Fruit fly (Drosophila melanogaster) whole organism, embryonic: ENCODE data around the gene MFS18.

ENCODE experiments used
- B-H2 ChIP-seq: fragments of 200-800 bp; sonication (Bioruptor generic); optimal IDR thresholded peaks from 2 replicates; lab custom pipeline; 2018; ENCODE audit warnings: missing biosample characterization, mild to moderate bottlenecking, missing genetic modification characterization
- BEAF-32 ChIP-seq: fragments of 200-800 bp; sonication (Bioruptor generic); optimal IDR thresholded peaks from 3 replicates; lab custom pipeline; 2017; ENCODE audit warnings: missing biosample characterization, missing genetic modification characterization, mild to moderate bottlenecking, moderate library complexity, missing genetic modification reagents
- CG12236 ChIP-seq: fragments of 200-800 bp; sonication (Bioruptor generic); optimal IDR thresholded peaks from 2 replicates; lab custom pipeline; 2016; ENCODE audit warnings: missing biosample characterization, missing genetic modification characterization
- CG12942 ChIP-seq: fragments of 200-800 bp; sonication (Bioruptor generic); optimal IDR thresholded peaks from 3 replicates; lab custom pipeline; 2016; ENCODE audit warnings: missing biosample characterization, missing genetic modification characterization
- CG13424 ChIP-seq: fragments of 200-800 bp; sonication (Bioruptor generic); optimal IDR thresholded peaks from 2 replicates; lab custom pipeline; 2019; ENCODE audit warnings: missing biosample characterization, mild to moderate bottlenecking, missing genetic modification characterization, moderate library complexity
- CG14050 ChIP-seq: fragments of 200-800 bp; sonication (Bioruptor generic); IDR thresholded peaks from 3 replicates; pipeline ENCODE4 v1.3.6; 2022; ENCODE audit warnings: missing biosample characterization, missing genetic modification characterization
- CG16815 ChIP-seq: fragments of 200-800 bp; sonication (Bioruptor generic); optimal IDR thresholded peaks from 3 replicates; lab custom pipeline; 2017; ENCODE audit warnings: missing biosample characterization, mild to moderate bottlenecking, missing genetic modification characterization
- CG17912 ChIP-seq: fragments of 200-800 bp; sonication (Bioruptor generic); optimal IDR thresholded peaks from 2 replicates; lab custom pipeline; 2018; ENCODE audit warnings: missing biosample characterization, mild to moderate bottlenecking, missing genetic modification characterization
- CG18011 ChIP-seq: fragments of 200-800 bp; sonication (Bioruptor generic); optimal IDR thresholded peaks from 2 replicates; lab custom pipeline; 2017; ENCODE audit warnings: missing biosample characterization, missing genetic modification characterization, mild to moderate bottlenecking, moderate library complexity, missing genotype
- CG18476 ChIP-seq: fragments of 200-800 bp; sonication (Bioruptor generic); optimal IDR thresholded peaks from 2 replicates; lab custom pipeline; 2016; ENCODE audit warnings: missing biosample characterization, mild to moderate bottlenecking, missing genetic modification characterization
- CG18764 ChIP-seq: fragments of 200-800 bp; sonication (Bioruptor generic); optimal IDR thresholded peaks from 3 replicates; lab custom pipeline; 2016; ENCODE audit warnings: missing biosample characterization, missing genetic modification characterization
- CG30431 ChIP-seq: fragments of 200-800 bp; sonication (Bioruptor generic); optimal IDR thresholded peaks from 2 replicates; lab custom pipeline; 2017; ENCODE audit warnings: missing biosample characterization, missing genetic modification characterization
- CG3163 ChIP-seq: fragments of 200-800 bp; sonication (Bioruptor generic); optimal IDR thresholded peaks from 3 replicates; lab custom pipeline; 2016; ENCODE audit warnings: missing biosample characterization, missing genetic modification characterization
- CG3281 ChIP-seq: fragments of 200-800 bp; sonication (Bioruptor generic); optimal IDR thresholded peaks from 3 replicates; lab custom pipeline; 2017; ENCODE audit warnings: missing biosample characterization, mild to moderate bottlenecking, missing genetic modification characterization
- CG3838 ChIP-seq: fragments of 200-800 bp; sonication (Bioruptor generic); optimal IDR thresholded peaks from 3 replicates; lab custom pipeline; 2016; ENCODE audit warnings: missing biosample characterization, missing genetic modification characterization
- CG5180 ChIP-seq: fragments of 200-800 bp; sonication (Bioruptor generic); optimal IDR thresholded peaks from 3 replicates; lab custom pipeline; 2017; ENCODE audit warnings: missing biosample characterization, missing genetic modification characterization, mild to moderate bottlenecking, moderate library complexity, missing genetic modification reagents
- CG6689 ChIP-seq: fragments of 200-800 bp; sonication (Bioruptor generic); IDR thresholded peaks from 2 replicates; pipeline ENCODE4 v1.3.6; 2022; ENCODE audit warnings: missing biosample characterization, missing genetic modification characterization
- CG8290 ChIP-seq, 3 experiments: fragments of 200-800 bp; sonication (Bioruptor generic); optimal IDR thresholded peaks; 2 replicates each; lab custom pipeline; 2016 to 2019; ENCODE audit warnings: missing biosample characterization in 3 of 3, missing genetic modification characterization in 3 of 3, mild to moderate bottlenecking in 2 of 3, moderate library complexity in 1 of 3
- CG9797 ChIP-seq: fragments of 200-800 bp; sonication (Bioruptor generic); optimal IDR thresholded peaks from 3 replicates; lab custom pipeline; 2018; ENCODE audit warnings: missing biosample characterization, mild to moderate bottlenecking, missing genetic modification characterization
- CG9817 ChIP-seq: fragments of 200-800 bp; sonication (Bioruptor generic); optimal IDR thresholded peaks from 2 replicates; lab custom pipeline; 2018; ENCODE audit warnings: missing biosample characterization, mild to moderate bottlenecking, missing genetic modification characterization, moderate library complexity
- CrebB ChIP-seq: fragments of 200-800 bp; sonication (Bioruptor generic); optimal IDR thresholded peaks from 3 replicates; lab custom pipeline; 2018; ENCODE audit warnings: missing biosample characterization, mild to moderate bottlenecking, missing genetic modification characterization
- Dad ChIP-seq: fragments of 200-800 bp; sonication (Bioruptor generic); optimal IDR thresholded peaks from 3 replicates; lab custom pipeline; 2016; ENCODE audit warnings: missing biosample characterization, missing genetic modification characterization
- Gsc ChIP-seq: fragments of 200-800 bp; sonication (Bioruptor generic); IDR thresholded peaks from 2 replicates; pipeline ENCODE4 v1.3.6; 2022; ENCODE audit warnings: missing biosample characterization, missing genetic modification characterization
- Hmx ChIP-seq: fragments of 200-800 bp; sonication (Bioruptor generic); optimal IDR thresholded peaks from 2 replicates; lab custom pipeline; 2016; ENCODE audit warnings: missing biosample characterization, missing genetic modification characterization
- Kr ChIP-seq: fragments of 200-800 bp; sonication (Bioruptor generic); optimal IDR thresholded peaks from 2 replicates; lab custom pipeline; 2017; ENCODE audit warnings: missing biosample characterization, mild to moderate bottlenecking, missing genetic modification characterization
- Meics ChIP-seq: fragments of 200-800 bp; sonication (Bioruptor generic); optimal IDR thresholded peaks from 2 replicates; lab custom pipeline; 2017; ENCODE audit warnings: missing biosample characterization, mild to moderate bottlenecking, missing genetic modification characterization
- Ptx1 ChIP-seq: fragments of 200-800 bp; sonication (Bioruptor generic); IDR thresholded peaks from 2 replicates; pipeline ENCODE4 v1.3.6; 2022; ENCODE audit warnings: missing biosample characterization, missing genetic modification characterization
- TFAM ChIP-seq: fragments of 200-800 bp; sonication (Bioruptor generic); optimal IDR thresholded peaks from 2 replicates; lab custom pipeline; 2017; ENCODE audit warnings: missing biosample characterization, missing genetic modification characterization, inconsistent platforms
- YL-1 ChIP-seq: fragments of 200-800 bp; sonication (Bioruptor generic); optimal IDR thresholded peaks from 3 replicates; lab custom pipeline; 2017; ENCODE audit warnings: missing biosample characterization, mild to moderate bottlenecking, missing genetic modification characterization
- al ChIP-seq: fragments of 200-800 bp; sonication (Bioruptor generic); IDR thresholded peaks from 2 replicates; pipeline ENCODE4 v1.3.6; 2022; ENCODE audit warnings: missing biosample characterization, missing genetic modification characterization
- az2 ChIP-seq: fragments of 200-800 bp; sonication (Bioruptor generic); optimal IDR thresholded peaks from 3 replicates; lab custom pipeline; 2016; ENCODE audit warnings: missing biosample characterization, missing genetic modification characterization
- bowl ChIP-seq: fragments of 200-800 bp; sonication (Bioruptor generic); IDR thresholded peaks from 2 replicates; pipeline ENCODE4 v1.3.6; 2022; ENCODE audit warnings: missing biosample characterization, missing genetic modification characterization
- chm ChIP-seq: fragments of 200-800 bp; sonication (Bioruptor generic); IDR thresholded peaks from 2 replicates; pipeline ENCODE4 v1.3.6; 2022; ENCODE audit warnings: missing biosample characterization, missing genetic modification characterization
- crp ChIP-seq, 2 experiments: fragments of 200-800 bp; sonication (Bioruptor generic); optimal IDR thresholded peaks; 2 replicates in 1 of 2; 3 replicates in 1 of 2; lab custom pipeline; 2017; ENCODE audit warnings: missing biosample characterization in 2 of 2, missing genetic modification characterization in 2 of 2, mild to moderate bottlenecking in 1 of 2, moderate library complexity in 1 of 2
- cwo ChIP-seq: fragments of 200-800 bp; sonication (Bioruptor generic); optimal IDR thresholded peaks from 3 replicates; lab custom pipeline; 2017; ENCODE audit warnings: missing biosample characterization, missing genetic modification characterization, mild to moderate bottlenecking, moderate library complexity, missing genetic modification reagents
- dm ChIP-seq: fragments of 200-800 bp; sonication (Bioruptor generic); optimal IDR thresholded peaks from 3 replicates; lab custom pipeline; 2016; ENCODE audit warnings: missing biosample characterization, missing genetic modification characterization
- dysf ChIP-seq: fragments of 200-800 bp; sonication (Bioruptor generic); IDR thresholded peaks from 3 replicates; pipeline ENCODE4 v1.3.6; 2022; ENCODE audit warnings: missing biosample characterization, missing genetic modification characterization
- fd96Cb ChIP-seq: fragments of 200-800 bp; sonication (Bioruptor generic); optimal IDR thresholded peaks from 2 replicates; lab custom pipeline; 2018; ENCODE audit warnings: missing biosample characterization, mild to moderate bottlenecking, missing genetic modification characterization, moderate library complexity
- gsb-n ChIP-seq: fragments of 200-800 bp; sonication (Bioruptor generic); optimal IDR thresholded peaks from 3 replicates; lab custom pipeline; 2018; ENCODE audit warnings: missing biosample characterization, mild to moderate bottlenecking, missing genetic modification characterization
- kay ChIP-seq: fragments of 200-800 bp; sonication (Bioruptor generic); optimal IDR thresholded peaks from 2 replicates; lab custom pipeline; 2016; ENCODE audit warnings: missing biosample characterization, missing genetic modification characterization
- lbe ChIP-seq: fragments of 200-800 bp; sonication (Bioruptor generic); optimal IDR thresholded peaks from 2 replicates; lab custom pipeline; 2016; ENCODE audit warnings: missing biosample characterization, mild to moderate bottlenecking, missing genetic modification characterization
- luna ChIP-seq: fragments of 200-800 bp; sonication (Bioruptor generic); optimal IDR thresholded peaks from 2 replicates; lab custom pipeline; 2016; ENCODE audit warnings: missing biosample characterization, missing genetic modification characterization
- maf-S ChIP-seq: fragments of 200-800 bp; sonication (Bioruptor generic); optimal IDR thresholded peaks from 2 replicates; lab custom pipeline; 2016; ENCODE audit warnings: missing biosample characterization, missing genetic modification characterization
- onecut ChIP-seq: fragments of 200-800 bp; sonication (Bioruptor generic); IDR thresholded peaks from 2 replicates; pipeline ENCODE4 v1.3.6; 2022; ENCODE audit warnings: missing biosample characterization, missing genetic modification characterization
- stwl ChIP-seq: fragments of 200-800 bp; sonication (Bioruptor generic); optimal IDR thresholded peaks from 3 replicates; lab custom pipeline; 2018; ENCODE audit warnings: missing biosample characterization, mild to moderate bottlenecking, missing genetic modification characterization, moderate library complexity
- tgo ChIP-seq: fragments of 200-800 bp; sonication (Bioruptor generic); IDR thresholded peaks from 3 replicates; pipeline ENCODE4 v1.3.6; 2022; ENCODE audit warnings: missing biosample characterization, missing genetic modification characterization
- tin ChIP-seq: fragments of 200-800 bp; sonication (Bioruptor generic); optimal IDR thresholded peaks from 3 replicates; lab custom pipeline; 2016; ENCODE audit warnings: missing biosample characterization, missing genetic modification characterization
- tna ChIP-seq: fragments of 200-800 bp; sonication (Bioruptor generic); IDR thresholded peaks from 2 replicates; pipeline ENCODE4 v1.3.6; 2022; ENCODE audit warnings: missing biosample characterization, missing genetic modification characterization; ENCODE audit not compliant: partially characterized antibody
- vfl ChIP-seq: fragments of 200-800 bp; sonication (Bioruptor generic); optimal IDR thresholded peaks from 2 replicates; lab custom pipeline; 2016; ENCODE audit warnings: missing biosample characterization, missing genetic modification characterization
- wdn ChIP-seq: fragments of 200-800 bp; sonication (Bioruptor generic); IDR thresholded peaks from 2 replicates; pipeline ENCODE4 v1.3.6; 2022; ENCODE audit warnings: missing biosample characterization, missing genetic modification characterization

MFS18 gene

DNA sequence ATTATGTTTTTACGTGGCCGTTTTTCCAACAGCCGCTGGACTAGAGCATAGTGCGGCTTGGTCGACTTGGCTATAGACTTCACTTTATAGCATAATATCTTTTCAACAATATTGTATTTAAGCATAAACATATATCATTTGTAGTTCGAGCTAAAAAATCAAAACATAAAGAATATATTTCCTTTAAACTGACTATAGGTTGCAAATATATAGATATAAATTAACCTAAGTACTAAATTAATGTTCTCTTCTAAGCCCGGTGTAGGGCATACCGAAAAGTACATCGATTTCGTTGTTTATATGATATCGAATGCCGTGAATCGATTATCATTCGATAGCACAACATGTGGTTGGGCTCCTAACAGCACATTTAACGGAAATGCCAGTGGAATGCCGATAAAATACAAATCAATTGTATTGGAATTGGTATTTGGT, at the start of gene MFS18 (continued):
- TF ChIP-seq bowl (GFP tag; lab: Robert Waterston, UW) = peak; percentile 96
- TF ChIP-seq stwl (tag; lab: Kevin White, UChicago) = peak; percentile 94
- peak; percentile 79 for TF ChIP-seq Hmx (GFP tag; lab: Kevin White, UChicago)
- TF ChIP-seq Ptx1 = peak; percentile 99
- TF ChIP-seq CG17912 (GFP tag; lab: Kevin White, UChicago) = peak; percentile 34
- peak; percentile 88 for TF ChIP-seq Dad (GFP tag; lab: Kevin White, UChicago)
- TF ChIP-seq tna = peak; percentile 76
- peak; percentile 99 for TF ChIP-seq tin (GFP tag; lab: Kevin White, UChicago)
- TF ChIP-seq CG12236 (GFP tag; lab: Kevin White, UChicago) = peak; percentile 31
- TF ChIP-seq chm = peak; percentile 97
- peak; percentile 91 for TF ChIP-seq kay
- TF ChIP-seq lbe (GFP tag; lab: Kevin White, UChicago) = peak; percentile 93
- peak; percentile 94 for TF ChIP-seq TFAM
- peak; percentile 99 for TF ChIP-seq tgo (GFP tag; lab: Robert Waterston, UW)
- TF ChIP-seq Gsc (GFP tag; lab: Robert Waterston, UW) = peak; percentile 97
- peak; percentile 16 for TF ChIP-seq CG3163 (GFP tag; lab: Kevin White, UChicago)
- peak; percentile 98 for TF ChIP-seq CG14050 (GFP tag; lab: Robert Waterston, UW)
- peak; percentile 92 for TF ChIP-seq CG13424
- peak; percentile 98 for TF ChIP-seq cwo (GFP tag; lab: Kevin White, UChicago)
- peak; percentile 93 for TF ChIP-seq CG16815 (GFP tag; lab: Kevin White, UChicago)
- TF ChIP-seq az2 = peak; percentile 97
- peak; percentile 94 for TF ChIP-seq CG30431 (GFP tag; lab: Kevin White, UChicago)
- peak; percentile 97 for TF ChIP-seq CG8290 (GFP tag; optimal IDR thresholded peaks at IDR 0.05; lab: Kevin White, UChicago)
- peak; percentile 20 to 78 for TF ChIP-seq CG8290 (tag; optimal IDR thresholded peaks at IDR 0.05; lab: Kevin White, UChicago)
- TF ChIP-seq vfl (GFP tag; lab: Kevin White, UChicago) = peak; percentile 92
- TF ChIP-seq CG6689 (GFP tag; lab: Robert Waterston, UW) = peak; percentile 99
- TF ChIP-seq BEAF-32 (GFP tag; lab: Kevin White, UChicago) = peak; percentile 49
- TF ChIP-seq onecut (GFP tag; lab: Robert Waterston, UW) = peak; percentile 89
- TF ChIP-seq Kr (GFP tag; lab: Kevin White, UChicago) = no peak
- TF ChIP-seq B-H2 = peak; percentile 92
- TF ChIP-seq CG3838 = peak; percentile 92
- peak; percentile 97 for TF ChIP-seq maf-S
- TF ChIP-seq CG12942 (GFP tag; lab: Kevin White, UChicago) = peak; percentile 96
- peak; percentile 87 for TF ChIP-seq CG9817 (tag; lab: Kevin White, UChicago)
- TF ChIP-seq YL-1 (GFP tag; lab: Kevin White, UChicago) = peak; percentile 96
- TF ChIP-seq CG9797 (GFP tag; lab: Kevin White, UChicago) = peak; percentile 64
- peak; percentile 99 for TF ChIP-seq al (GFP tag; lab: Robert Waterston, UW)
- TF ChIP-seq dysf (GFP tag; lab: Robert Waterston, UW) = peak; percentile 99
- peak; percentile 98 for TF ChIP-seq wdn
- peak; percentile 98 for TF ChIP-seq CG3281 (GFP tag; lab: Kevin White, UChicago)
- TF ChIP-seq gsb-n (tag; lab: Kevin White, UChicago) = peak; percentile 97
- peak; percentile 99 for TF ChIP-seq CG18764 (GFP tag; lab: Kevin White, UChicago)
- TF ChIP-seq fd96Cb (tag; lab: Kevin White, UChicago) = peak; percentile 100
- peak; percentile 73 for TF ChIP-seq luna (GFP tag; lab: Kevin White, UChicago)
- TF ChIP-seq CG18011 (GFP tag; lab: Kevin White, UChicago) = peak; percentile 85
- peak; percentile 95 for TF ChIP-seq CG18476 (GFP tag; lab: Kevin White, UChicago)
- peak; percentile 86 for TF ChIP-seq CG5180 (GFP tag; lab: Kevin White, UChicago)
- peak; percentile 56 to 77 for TF ChIP-seq crp (GFP tag; optimal IDR thresholded peaks at IDR 0.05; lab: Kevin White, UChicago)
- TF ChIP-seq CrebB (tag; lab: Kevin White, UChicago) = peak; percentile 92
- TF ChIP-seq dm = peak; percentile 98
- peak; percentile 98 for TF ChIP-seq Meics
